Fruit fly (Drosophila melanogaster): ENCODE data around the gene CG16781.
A peak's percentile ranks its signal among the peaks of the same experiment; 100 is the strongest.

- no peak for TF ChIP-seq CG7101 (tag; optimal IDR thresholded peaks at IDR 0.05)
- no peak for TF ChIP-seq CG14711 (tag; optimal IDR thresholded peaks at IDR 0.05)
- TF ChIP-seq cnc (optimal IDR thresholded peaks at IDR 0.05) = no peak
- TF ChIP-seq kay (GFP tag; ENCODE audit: borderline replicate concordance) = peak; percentile 90
- TF ChIP-seq cic (GFP tag; optimal IDR thresholded peaks at IDR 0.05) = peak; percentile 56
- TF ChIP-seq CG1620 (GFP tag; optimal IDR thresholded peaks at IDR 0.05) = no peak
- TF ChIP-seq CG33017 (tag; optimal IDR thresholded peaks at IDR 0.05) = no peak
- TF ChIP-seq CG5204 (GFP tag; optimal IDR thresholded peaks at IDR 0.05) = no peak
- TF ChIP-seq Clk (GFP tag; optimal IDR thresholded peaks at IDR 0.05) = no peak
- TF ChIP-seq ovo (GFP tag; optimal IDR thresholded peaks at IDR 0.05) = no peak
These were observed 17.7 kb downstream of the CG16781 start for dm6 chrX:3446157-3446556.
